Worm (Caenorhabditis elegans) whole organism, L3 larva: ENCODE results near the gene B0416.4.

ENCODE experiments used
- R02D3.7 ChIP-seq: fragments of 150-350 bp; optimal IDR thresholded peaks from 2 replicates; lab custom pipeline; 2014; ENCODE audit warnings: missing biosample characterization, missing genetic modification characterization
- ZK546.5 ChIP-seq: sonication (generic microtip); optimal IDR thresholded peaks from 2 replicates; lab custom pipeline; 2017; ENCODE audit warnings: missing biosample characterization, missing genetic modification characterization
- aly-2 ChIP-seq: fragments of 150-350 bp; optimal IDR thresholded peaks from 2 replicates; lab custom pipeline; 2014; ENCODE audit warnings: missing biosample characterization, missing genetic modification characterization
- ama-1 ChIP-seq: fragments of 150-350 bp; optimal IDR thresholded peaks from 2 replicates; lab custom pipeline; 2018
- ceh-16 ChIP-seq: sonication (generic microtip); optimal IDR thresholded peaks from 2 replicates; lab custom pipeline; 2017; ENCODE audit warnings: missing biosample characterization, missing genetic modification characterization
- ceh-28 ChIP-seq: fragments of 150-350 bp; optimal IDR thresholded peaks from 2 replicates; lab custom pipeline; 2014; ENCODE audit warnings: missing biosample characterization, missing genetic modification reagents, missing genetic modification characterization
- ceh-82 ChIP-seq: fragments of 150-350 bp; optimal IDR thresholded peaks from 2 replicates; lab custom pipeline; 2014; ENCODE audit warnings: missing biosample characterization, missing genetic modification characterization
- ceh-9 ChIP-seq: sonication (generic microtip); optimal IDR thresholded peaks from 2 replicates; lab custom pipeline; 2018; ENCODE audit warnings: missing biosample characterization, missing genetic modification characterization
- daf-12 ChIP-seq: fragments of 150-350 bp; optimal IDR thresholded peaks from 2 replicates; lab custom pipeline; 2014; ENCODE audit warnings: missing biosample characterization, missing genetic modification reagents, missing genetic modification characterization
- egl-27 ChIP-seq: sonication (generic microtip); optimal IDR thresholded peaks from 4 replicates; lab custom pipeline; 2017; ENCODE audit warnings: missing biosample characterization, missing genetic modification reagents, missing genetic modification characterization
- elt-1 ChIP-seq: fragments of 150-350 bp; optimal IDR thresholded peaks from 2 replicates; lab custom pipeline; 2014; ENCODE audit warnings: missing biosample characterization, missing genetic modification characterization
- elt-2 ChIP-seq: sonication (generic microtip); optimal IDR thresholded peaks from 2 replicates; lab custom pipeline; 2016; ENCODE audit warnings: missing genetic modification reagents, mild to moderate bottlenecking, missing genetic modification characterization, missing compliant biosample characterization
- elt-3 ChIP-seq, 3 experiments: fragments of 150-350 bp in 1 of 3; sonication (generic microtip) in 2 of 3; optimal IDR thresholded peaks; 2 replicates in 2 of 3; 4 replicates in 1 of 3; lab custom pipeline; 2014 to 2017; ENCODE audit warnings: missing biosample characterization in 3 of 3, missing genetic modification characterization in 3 of 3
- eor-1 ChIP-seq, 2 experiments: fragments of 150-350 bp; optimal IDR thresholded peaks; 2 replicates each; lab custom pipeline; 2014 to 2018; ENCODE audit warnings: missing biosample characterization in 2 of 2, missing genetic modification characterization in 2 of 2
- fkh-10 ChIP-seq: sonication (generic microtip); optimal IDR thresholded peaks from 2 replicates; lab custom pipeline; 2017; ENCODE audit warnings: missing biosample characterization, missing genetic modification reagents, missing genetic modification characterization
- fkh-2 ChIP-seq: fragments of 150-350 bp; optimal IDR thresholded peaks from 2 replicates; lab custom pipeline; 2014; ENCODE audit warnings: missing biosample characterization, missing genetic modification reagents, missing genetic modification characterization
- fos-1 ChIP-seq: fragments of 150-350 bp; optimal IDR thresholded peaks from 2 replicates; lab custom pipeline; 2014; ENCODE audit warnings: missing biosample characterization, missing genetic modification characterization
- lin-15B ChIP-seq: fragments of 150-350 bp; optimal IDR thresholded peaks from 2 replicates; lab custom pipeline; 2014; ENCODE audit warnings: missing biosample characterization, missing genetic modification characterization
- lsy-12 ChIP-seq: sonication (generic microtip); optimal IDR thresholded peaks from 2 replicates; lab custom pipeline; 2016; ENCODE audit warnings: mild to moderate bottlenecking, missing genetic modification characterization, missing compliant biosample characterization
- mdl-1 ChIP-seq: fragments of 150-350 bp; optimal IDR thresholded peaks from 2 replicates; lab custom pipeline; 2014; ENCODE audit warnings: missing biosample characterization, missing genetic modification characterization
- nfya-1 ChIP-seq: sonication (generic microtip); optimal IDR thresholded peaks from 2 replicates; lab custom pipeline; 2017; ENCODE audit warnings: missing genetic modification characterization, mild to moderate bottlenecking, missing compliant biosample characterization, antibody characterized with exemption, moderate library complexity; ENCODE audit not compliant: insufficient read depth
- nhr-11 ChIP-seq: fragments of 150-350 bp; optimal IDR thresholded peaks from 2 replicates; lab custom pipeline; 2014; ENCODE audit warnings: missing biosample characterization, missing genetic modification characterization
- nhr-12 ChIP-seq: fragments of 150-350 bp; optimal IDR thresholded peaks from 2 replicates; lab custom pipeline; 2014; ENCODE audit warnings: missing biosample characterization, missing genetic modification characterization
- nhr-23 ChIP-seq: fragments of 150-350 bp; optimal IDR thresholded peaks from 2 replicates; lab custom pipeline; 2014; ENCODE audit warnings: missing biosample characterization, missing genetic modification reagents, missing genetic modification characterization
- nhr-237 ChIP-seq: fragments of 150-350 bp; optimal IDR thresholded peaks from 2 replicates; lab custom pipeline; 2014; ENCODE audit warnings: missing biosample characterization, missing genetic modification characterization
- nhr-28 ChIP-seq: fragments of 150-350 bp; optimal IDR thresholded peaks from 2 replicates; lab custom pipeline; 2014; ENCODE audit warnings: missing biosample characterization, missing genetic modification characterization
- nhr-67 ChIP-seq: fragments of 150-350 bp; optimal IDR thresholded peaks from 2 replicates; lab custom pipeline; 2014; ENCODE audit warnings: missing biosample characterization, missing genetic modification characterization
- nhr-76 ChIP-seq: fragments of 150-350 bp; sonication (generic microtip); optimal IDR thresholded peaks from 5 replicates; lab custom pipeline; 2014; ENCODE audit warnings: missing biosample characterization, missing genetic modification characterization
- pha-4 ChIP-seq: fragments of 150-350 bp; optimal IDR thresholded peaks from 2 replicates; lab custom pipeline; 2014; ENCODE audit warnings: missing biosample characterization, missing genetic modification reagents, missing genetic modification characterization
- pqm-1 ChIP-seq: fragments of 150-350 bp; optimal IDR thresholded peaks from 2 replicates; lab custom pipeline; 2017; ENCODE audit warnings: missing biosample characterization, missing genetic modification characterization, inconsistent platforms
- skn-1 ChIP-seq: fragments of 150-350 bp; optimal IDR thresholded peaks from 2 replicates; lab custom pipeline; 2014; ENCODE audit warnings: missing biosample characterization, missing genetic modification characterization
- snpc-4 ChIP-seq: fragments of 150-350 bp; optimal IDR thresholded peaks from 2 replicates; lab custom pipeline; 2014; ENCODE audit warnings: missing biosample characterization, missing genetic modification characterization
- tbx-2 ChIP-seq: sonication (generic microtip); optimal IDR thresholded peaks from 2 replicates; lab custom pipeline; 2016; ENCODE audit warnings: mild to moderate bottlenecking, missing genetic modification characterization, missing compliant biosample characterization
- zag-1 ChIP-seq: fragments of 150-350 bp; optimal IDR thresholded peaks from 2 replicates; lab custom pipeline; 2014; ENCODE audit warnings: missing biosample characterization, missing genetic modification characterization
- ztf-11 ChIP-seq: fragments of 150-350 bp; optimal IDR thresholded peaks from 2 replicates; lab custom pipeline; 2014; ENCODE audit warnings: missing biosample characterization, missing genetic modification characterization

Gene B0416.4

DNA sequence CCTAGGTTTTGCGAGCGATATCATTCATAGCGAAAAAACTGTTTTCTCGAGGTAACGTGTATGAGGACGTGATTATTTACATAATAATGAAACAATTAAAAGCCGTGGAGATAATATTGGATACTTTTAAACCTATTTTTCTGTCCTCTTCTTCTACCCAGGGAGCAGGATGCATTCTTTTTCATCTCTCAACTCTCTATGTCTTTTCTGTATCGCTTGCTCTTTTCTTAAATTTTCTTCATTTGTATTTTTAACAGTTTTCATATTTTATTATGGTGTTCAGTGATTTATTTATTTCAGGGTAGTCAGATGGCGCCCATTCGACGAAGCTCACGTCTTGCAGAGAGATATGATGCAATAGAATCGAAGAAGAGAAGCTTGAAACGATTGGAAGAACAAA lies at the start of gene B0416.4:
Gene B0416.4, plus strand, starts transcription at position 301 of the 400 bp plus-strand sequence.
- TF ChIP-seq nhr-237 (tag; lab: Kevin White, UChicago): no peak
- TF ChIP-seq elt-3 (tag; optimal IDR thresholded peaks at IDR 0.05; lab: Kevin White, UChicago): no peak
- no peak for TF ChIP-seq ztf-11 (tag; lab: Kevin White, UChicago)
- TF ChIP-seq nhr-11 (tag; lab: Kevin White, UChicago): no peak
- no peak for TF ChIP-seq ceh-82 (tag; lab: Kevin White, UChicago)
- TF ChIP-seq nhr-28: no peak
- no peak for TF ChIP-seq lin-15B (tag; lab: Kevin White, UChicago)
- TF ChIP-seq nfya-1 (tag; lab: Kevin White, UChicago): no peak
- TF ChIP-seq ZK546.5: no peak
- TF ChIP-seq fos-1 (tag; lab: Kevin White, UChicago): no peak
- no peak for TF ChIP-seq snpc-4 (tag; lab: Kevin White, UChicago)
- no peak for TF ChIP-seq ceh-9 (tag; lab: Kevin White, UChicago)
- TF ChIP-seq pha-4: no peak
- TF ChIP-seq skn-1: no peak
- no peak for TF ChIP-seq R02D3.7 (tag; lab: Kevin White, UChicago)
- TF ChIP-seq mdl-1 (tag; lab: Kevin White, UChicago): no peak
- TF ChIP-seq fkh-10 (GFP tag; lab: Kevin White, UChicago): no peak
- TF ChIP-seq nhr-76 (tag; lab: Kevin White, UChicago): no peak
- no peak for TF ChIP-seq egl-27 (tag; lab: Kevin White, UChicago)
- no peak for TF ChIP-seq zag-1 (tag; lab: Kevin White, UChicago)
- TF ChIP-seq, all 47 proteins: peak for 0

DNA sequence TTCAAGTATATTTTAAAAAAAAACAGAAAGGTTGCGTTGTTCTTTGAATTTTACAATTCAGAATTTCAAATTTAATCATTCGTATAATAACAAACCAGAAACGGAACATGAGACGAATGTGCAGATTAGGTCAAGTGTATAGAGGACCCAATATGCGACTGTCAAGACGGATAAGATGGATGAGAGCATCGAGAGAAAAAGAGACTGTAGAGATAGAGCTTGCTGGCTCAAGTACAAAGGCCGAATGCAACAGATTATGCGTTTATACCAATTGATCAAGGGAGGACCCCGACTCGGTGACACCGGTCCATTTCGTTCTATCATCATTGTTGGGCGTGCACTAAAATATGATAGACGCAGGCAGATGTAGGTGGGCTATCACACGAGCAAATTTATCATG lies 48.4 kb upstream of the B0416.4 start:
- no peak for TF ChIP-seq elt-3 (tag; optimal IDR thresholded peaks at IDR 0.05; lab: Kevin White, UChicago)
- no peak for TF ChIP-seq nhr-12 (tag; lab: Kevin White, UChicago)
- TF ChIP-seq fkh-10 (GFP tag; lab: Kevin White, UChicago): no peak
- TF ChIP-seq daf-12 (tag; lab: Kevin White, UChicago): no peak
- TF ChIP-seq ama-1 (lab: Kevin White, UChicago): no peak
- no peak for TF ChIP-seq nhr-67 (tag; lab: Kevin White, UChicago)
- no peak for TF ChIP-seq egl-27 (tag; lab: Kevin White, UChicago)
- TF ChIP-seq pha-4: no peak
- TF ChIP-seq ZK546.5: no peak
- TF ChIP-seq tbx-2: no peak
- TF ChIP-seq nhr-23 (tag; lab: Kevin White, UChicago): no peak

DNA sequence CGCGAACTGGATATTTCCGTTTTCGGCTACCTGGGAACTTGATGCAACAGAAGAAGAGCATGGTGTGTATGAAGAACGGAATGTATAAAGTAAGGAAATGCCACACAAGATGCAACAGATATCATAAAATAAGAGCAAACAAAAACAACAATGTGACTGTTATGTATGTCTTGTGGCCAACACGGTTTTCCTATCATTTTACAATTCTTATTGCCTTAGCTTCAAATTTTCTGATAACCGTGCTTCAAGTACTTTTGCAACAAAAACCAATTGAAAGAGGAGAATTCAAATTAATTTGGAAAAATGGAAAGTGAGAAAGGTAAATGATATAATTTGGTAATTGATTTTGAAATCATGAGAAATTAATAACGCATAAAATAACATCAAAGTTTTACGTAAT lies 47.2 kb upstream of the B0416.4 start:
- TF ChIP-seq aly-2 (tag; lab: Kevin White, UChicago) (no peak), elt-2 (tag; lab: Kevin White, UChicago) (peak; percentile 23)

DNA sequence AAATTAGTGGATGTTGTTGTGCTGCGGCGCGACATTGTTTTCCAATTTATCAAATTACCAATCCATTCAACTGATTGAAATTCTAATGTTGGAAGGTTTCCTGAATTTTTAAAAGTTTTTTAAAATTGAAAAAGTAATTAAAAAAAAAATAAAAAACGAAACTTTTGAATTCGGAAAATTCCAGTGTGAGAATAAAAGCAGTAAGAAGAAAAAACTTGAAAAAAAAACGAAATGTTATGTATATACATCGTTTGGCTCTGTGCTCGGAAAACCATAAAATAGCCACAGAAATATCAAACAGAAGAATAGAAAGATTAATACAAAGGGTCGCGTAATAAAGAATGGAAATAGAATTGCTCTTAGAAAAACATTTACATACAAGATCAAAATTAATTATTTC lies 46.7 kb upstream of the B0416.4 start, which contains the start of gene vav-1:
Gene vav-1, minus strand, starts transcription at position 101 of the 400 bp plus-strand sequence.
- no peak for TF ChIP-seq nhr-67 (tag; lab: Kevin White, UChicago)
- no peak for TF ChIP-seq fkh-10 (GFP tag; lab: Kevin White, UChicago)
- TF ChIP-seq ceh-28 (tag; lab: Kevin White, UChicago): no peak
- TF ChIP-seq fkh-2 (tag; lab: Kevin White, UChicago): no peak
- no peak for TF ChIP-seq lsy-12 (tag; lab: Kevin White, UChicago)
- TF ChIP-seq, all 47 proteins: peak for 0

DNA sequence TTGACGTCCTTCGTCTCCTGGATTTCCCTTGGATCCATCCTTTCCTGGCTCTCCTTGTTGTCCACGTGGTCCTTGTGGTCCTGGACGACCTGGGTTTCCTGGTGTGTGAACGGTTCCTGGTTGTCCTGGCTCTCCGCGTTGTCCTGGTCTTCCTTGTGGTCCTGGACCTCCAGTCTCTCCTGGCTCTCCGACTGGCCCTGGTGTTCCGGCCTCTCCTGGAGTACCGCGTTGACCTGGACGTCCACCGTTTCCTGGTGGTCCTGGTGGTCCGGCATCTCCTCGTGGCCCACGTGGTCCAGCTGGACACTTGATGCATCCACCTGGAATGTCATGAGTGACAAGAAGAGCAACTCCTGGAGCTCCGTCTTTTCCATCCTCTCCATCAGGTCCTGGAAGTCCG lies 44.9 kb upstream of the B0416.4 start:
- no peak for TF ChIP-seq mdl-1 (tag; lab: Kevin White, UChicago)
- no peak for TF ChIP-seq ceh-16 (tag; lab: Kevin White, UChicago)
- no peak for TF ChIP-seq elt-1 (tag; lab: Kevin White, UChicago)
- TF ChIP-seq ztf-11 (tag; lab: Kevin White, UChicago): no peak
- TF ChIP-seq fkh-10 (GFP tag; lab: Kevin White, UChicago): no peak
- TF ChIP-seq eor-1 (tag; optimal IDR thresholded peaks at IDR 0.05; lab: Kevin White, UChicago): no peak
- TF ChIP-seq lsy-12 (tag; lab: Kevin White, UChicago): no peak
- no peak for TF ChIP-seq nhr-11 (tag; lab: Kevin White, UChicago)
- no peak for TF ChIP-seq nhr-28
- no peak for TF ChIP-seq snpc-4 (tag; lab: Kevin White, UChicago)
- TF ChIP-seq elt-3 (tag; optimal IDR thresholded peaks at IDR 0.05; lab: Kevin White, UChicago): no peak
- TF ChIP-seq pqm-1: no peak
- no peak for TF ChIP-seq ceh-28 (tag; lab: Kevin White, UChicago)
